Fruit fly (Drosophila melanogaster): ENCODE data around the gene chinmo.

Gene chinmo

dm6 chr2L:1751953-1752352 is 100.9 kb downstream of the chinmo start, which contains the start of the genes CG17712 and CG17648 (continued):
- TF ChIP-seq Stat92E (GFP tag; optimal IDR thresholded peaks at IDR 0.05) (no peak), Ada2b (GFP tag; IDR thresholded peaks at IDR 0.05) (no peak), CG17612 (GFP tag; IDR thresholded peaks at IDR 0.05) (no peak), yki (optimal IDR thresholded peaks at IDR 0.05) (no peak), Abd-B (GFP tag; optimal IDR thresholded peaks at IDR 0.05) (no peak), pb (GFP tag; optimal IDR thresholded peaks at IDR 0.05) (no peak), insv (GFP tag; optimal IDR thresholded peaks at IDR 0.05) (no peak), CG12659 (GFP tag; optimal IDR thresholded peaks at IDR 0.05) (no peak), Ravus (GFP tag; IDR thresholded peaks at IDR 0.05) (no peak), Neu2 (GFP tag; optimal IDR thresholded peaks at IDR 0.05; ENCODE audit: borderline replicate concordance) (no peak), Spps (tag; optimal IDR thresholded peaks at IDR 0.05) (no peak), abd-A (tag; optimal IDR thresholded peaks at IDR 0.05) (no peak), fru (optimal IDR thresholded peaks at IDR 0.05) (no peak), H2.0 (GFP tag; IDR thresholded peaks at IDR 0.05) (no peak), Meics (GFP tag; optimal IDR thresholded peaks at IDR 0.05) (no peak), chn (GFP tag; optimal IDR thresholded peaks at IDR 0.05) (no peak), CG10462 (GFP tag; optimal IDR thresholded peaks at IDR 0.05) (no peak), bbx (GFP tag; IDR thresholded peaks at IDR 0.05; ENCODE audit: partially characterized antibody) (peak; percentile 87), oc (tag; optimal IDR thresholded peaks at IDR 0.05) (no peak), CG5245 (GFP tag; optimal IDR thresholded peaks at IDR 0.05) (no peak), sob (GFP tag; IDR thresholded peaks at IDR 0.05) (no peak), CG15696 (tag; optimal IDR thresholded peaks at IDR 0.05) (no peak), Chrac-16 (GFP tag; optimal IDR thresholded peaks at IDR 0.05) (no peak), CG8388 (GFP tag; optimal IDR thresholded peaks at IDR 0.05) (no peak), sima (GFP tag; optimal IDR thresholded peaks at IDR 0.05) (no peak), CG11560 (tag; IDR thresholded peaks at IDR 0.05) (no peak), ssp (GFP tag; IDR thresholded peaks at IDR 0.05) (no peak), gem (tag; optimal IDR thresholded peaks at IDR 0.05) (no peak), CG1024 (GFP tag; IDR thresholded peaks at IDR 0.05) (no peak), Sin3A (optimal IDR thresholded peaks at IDR 0.05) (peak; percentile 17), crc (GFP tag; optimal IDR thresholded peaks at IDR 0.05) (no peak), NC2β (GFP tag; optimal IDR thresholded peaks at IDR 0.05) (no peak), CG31365 (tag; optimal IDR thresholded peaks at IDR 0.05) (no peak), CG10147 (GFP tag; optimal IDR thresholded peaks at IDR 0.05) (no peak), ATbp (GFP tag; optimal IDR thresholded peaks at IDR 0.05) (no peak), D19A (tag; optimal IDR thresholded peaks at IDR 0.05) (no peak), hbn (GFP tag; IDR thresholded peaks at IDR 0.05; ENCODE audit: partially characterized antibody) (peak; percentile 80), lab (GFP tag; optimal IDR thresholded peaks at IDR 0.05) (no peak), zf30C (GFP tag; optimal IDR thresholded peaks at IDR 0.05) (no peak), CG6254 (GFP tag; optimal IDR thresholded peaks at IDR 0.05) (no peak), HmgD (GFP tag; optimal IDR thresholded peaks at IDR 0.05) (no peak), Hr3 (GFP tag; optimal IDR thresholded peaks at IDR 0.05) (no peak), Fer2 (tag; optimal IDR thresholded peaks at IDR 0.05) (no peak), sens (GFP tag) (peak; percentile 58), tap (tag; optimal IDR thresholded peaks at IDR 0.05) (no peak), CG14710 (tag; optimal IDR thresholded peaks at IDR 0.05) (peak; percentile 16), Poxn (GFP tag; IDR thresholded peaks at IDR 0.05) (no peak), ap (GFP tag; IDR thresholded peaks at IDR 0.05) (no peak), Ets97D (GFP tag; optimal IDR thresholded peaks at IDR 0.05) (peak; percentile 27), CG1647 (GFP tag; optimal IDR thresholded peaks at IDR 0.05) (no peak), ab (GFP tag; optimal IDR thresholded peaks at IDR 0.05) (no peak), ro (GFP tag; IDR thresholded peaks at IDR 0.05) (no peak), sna (GFP tag; IDR thresholded peaks at IDR 0.05; ENCODE audit: partially characterized antibody) (peak; percentile 80)
